Fruit fly (Drosophila melanogaster) whole organism, embryonic: Measurements from ENCODE around the gene CAH16.

ENCODE experiments used
- Atf6 ChIP-seq: fragments of 200-800 bp; sonication (Bioruptor generic); IDR thresholded peaks from 2 replicates; pipeline ENCODE4 v1.3.6; 2022; ENCODE audit warnings: missing biosample characterization, missing genetic modification characterization
- C15 ChIP-seq: fragments of 200-800 bp; sonication (Bioruptor generic); IDR thresholded peaks from 3 replicates; pipeline ENCODE4 v1.3.6; 2022; ENCODE audit warnings: missing biosample characterization, missing genetic modification characterization
- CG16815 ChIP-seq: fragments of 200-800 bp; sonication (Bioruptor generic); optimal IDR thresholded peaks from 3 replicates; lab custom pipeline; 2017; ENCODE audit warnings: missing biosample characterization, mild to moderate bottlenecking, missing genetic modification characterization
- CG2889 ChIP-seq: fragments of 200-800 bp; sonication (Bioruptor generic); IDR thresholded peaks from 3 replicates; pipeline ENCODE4 v1.3.6; 2022; ENCODE audit warnings: missing biosample characterization, missing genetic modification characterization
- CG4617 ChIP-seq: fragments of 200-800 bp; sonication (Bioruptor generic); optimal IDR thresholded peaks from 3 replicates; lab custom pipeline; 2016; ENCODE audit warnings: missing biosample characterization, missing genetic modification characterization, borderline replicate concordance
- CG4820 ChIP-seq: fragments of 200-800 bp; sonication (Bioruptor generic); optimal IDR thresholded peaks from 3 replicates; lab custom pipeline; 2016; ENCODE audit warnings: missing biosample characterization, missing genetic modification characterization
- CG4854 ChIP-seq: fragments of 200-800 bp; sonication (Bioruptor generic); optimal IDR thresholded peaks from 2 replicates; lab custom pipeline; 2016; ENCODE audit warnings: missing biosample characterization, missing genetic modification characterization, inconsistent platforms
- CG5180 ChIP-seq: fragments of 200-800 bp; sonication (Bioruptor generic); optimal IDR thresholded peaks from 3 replicates; lab custom pipeline; 2017; ENCODE audit warnings: missing biosample characterization, missing genetic modification characterization, mild to moderate bottlenecking, moderate library complexity, missing genetic modification reagents
- CG6813 ChIP-seq: fragments of 200-800 bp; sonication (Bioruptor generic); optimal IDR thresholded peaks from 2 replicates; lab custom pipeline; 2017; ENCODE audit warnings: missing biosample characterization, missing genetic modification characterization, mild to moderate bottlenecking, moderate library complexity, missing genetic modification reagents
- CG7745 ChIP-seq: fragments of 200-800 bp; sonication (Bioruptor generic); optimal IDR thresholded peaks from 2 replicates; lab custom pipeline; 2018; ENCODE audit warnings: missing biosample characterization, mild to moderate bottlenecking, missing genetic modification characterization, moderate library complexity
- CG8359 ChIP-seq: fragments of 200-800 bp; sonication (Bioruptor generic); optimal IDR thresholded peaks from 2 replicates; lab custom pipeline; 2017; ENCODE audit warnings: missing biosample characterization, mild to moderate bottlenecking, missing genetic modification characterization, borderline replicate concordance
- gcm ChIP-seq: fragments of 200-800 bp; sonication (Bioruptor generic); optimal IDR thresholded peaks from 2 replicates; lab custom pipeline; 2019; ENCODE audit warnings: missing biosample characterization, mild to moderate bottlenecking, missing genetic modification characterization, moderate library complexity
- sisA ChIP-seq: fragments of 200-800 bp; sonication (Bioruptor generic); IDR thresholded peaks from 2 replicates; pipeline ENCODE4 v1.3.6; 2022; ENCODE audit warnings: missing biosample characterization, missing genetic modification characterization

DNA sequence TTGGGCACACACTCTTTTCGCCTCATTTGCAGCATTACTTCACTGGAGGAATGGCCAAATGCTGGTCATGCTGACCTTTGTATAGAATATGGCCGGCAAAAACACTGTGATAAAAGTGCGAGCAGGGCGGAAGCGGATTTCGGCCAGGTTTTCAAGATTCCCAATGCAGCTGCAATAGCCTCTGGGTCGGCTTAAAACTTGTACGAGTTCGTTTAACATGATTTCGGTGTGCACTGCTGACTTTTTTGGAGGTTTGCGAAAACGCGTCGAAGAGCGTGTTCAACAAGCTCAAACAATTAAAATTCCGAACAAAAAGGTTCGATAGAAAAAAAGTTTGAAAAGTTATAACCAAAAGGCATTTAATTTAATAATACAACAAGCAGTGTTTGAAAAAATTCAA, 49.4 kb upstream of the CAH16 start, which contains the start of gene chp:
- no peak for TF ChIP-seq CG7745 (tag; lab: Kevin White, UChicago)
- TF ChIP-seq CG5180 (GFP tag; lab: Kevin White, UChicago), result no peak
- no peak for TF ChIP-seq CG4617 (GFP tag; lab: Kevin White, UChicago)
- TF ChIP-seq gcm (GFP tag; lab: Kevin White, UChicago), result no peak
- no peak for TF ChIP-seq CG4820
- no peak for TF ChIP-seq CG2889 (GFP tag; lab: Robert Waterston, UW)
- no peak for TF ChIP-seq sisA (GFP tag; lab: Robert Waterston, UW)
- no peak for TF ChIP-seq CG16815 (GFP tag; lab: Kevin White, UChicago)
- TF ChIP-seq CG4854 (GFP tag; lab: Kevin White, UChicago), result no peak
- no peak for TF ChIP-seq Atf6 (GFP tag; lab: Robert Waterston, UW)
- TF ChIP-seq CG8359, result no peak
- TF ChIP-seq C15 (GFP tag; lab: Robert Waterston, UW), result no peak
- no peak for TF ChIP-seq CG6813
